Fruit fly (Drosophila melanogaster): ENCODE results near the gene Sxl.

Gene Sxl

DNA sequence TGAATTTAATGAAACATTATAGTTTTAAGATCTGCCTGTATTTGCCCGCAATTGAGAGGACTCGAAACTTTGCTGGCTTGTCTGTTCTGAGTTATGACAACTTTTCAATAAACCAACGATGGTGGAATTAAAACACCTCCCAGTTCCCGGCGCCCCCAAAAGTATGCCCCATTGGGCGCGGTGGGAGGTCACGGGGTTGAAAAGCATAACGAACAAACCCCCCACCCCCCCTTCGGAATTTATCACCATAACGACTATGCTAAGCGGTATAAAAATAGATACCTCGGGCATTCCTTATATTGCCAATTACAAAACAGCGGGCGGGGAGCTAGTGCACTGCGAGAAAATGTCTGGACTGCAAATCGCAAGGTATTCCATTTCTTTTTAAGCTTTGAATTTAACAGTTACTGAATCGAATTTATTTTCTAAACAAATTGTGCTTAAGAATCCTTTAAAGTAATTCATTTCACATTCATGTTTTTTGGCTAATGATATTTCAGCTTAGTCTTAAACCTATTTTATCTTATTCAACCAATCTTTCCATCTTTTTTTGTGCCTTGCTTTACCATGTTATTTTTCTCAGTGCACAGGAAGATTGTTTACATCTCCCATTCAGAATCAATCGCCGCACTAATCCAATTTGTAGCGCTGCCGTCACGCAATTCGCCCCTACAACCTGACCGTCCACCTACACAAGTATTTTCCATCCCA is 3.6 kb upstream of the Sxl start (continued):
- TF ChIP-seq CG13296 (GFP tag; optimal IDR thresholded peaks at IDR 0.05) (peak; percentile 73), esg (GFP tag; conservative IDR thresholded peaks at IDR 0.05) (peak; percentile 77), CG14014 (GFP tag; IDR thresholded peaks at IDR 0.05) (peak; percentile 74), CG31365 (tag; optimal IDR thresholded peaks at IDR 0.05) (no peak), btn (GFP tag; optimal IDR thresholded peaks at IDR 0.05) (no peak), ftz-f1 (GFP tag; optimal IDR thresholded peaks at IDR 0.05) (no peak), ken (GFP tag; IDR thresholded peaks at IDR 0.05) (peak; percentile 12; the same call in 1 of the 3 replicates), Max (GFP tag; optimal IDR thresholded peaks at IDR 0.05) (peak; percentile 8), sens-2 (GFP tag; IDR thresholded peaks at IDR 0.05) (0 out of 2 replicates have a peak, but pooled peaks have one; percentile 43), gem (tag; optimal IDR thresholded peaks at IDR 0.05) (peak; percentile 95), CG30020 (tag; optimal IDR thresholded peaks at IDR 0.05) (no peak), CG3281 (GFP tag; optimal IDR thresholded peaks at IDR 0.05) (peak; percentile 78), CG14441 (GFP tag; IDR thresholded peaks at IDR 0.05) (peak; percentile 65), CG12744 (GFP tag; optimal IDR thresholded peaks at IDR 0.05) (no peak), dati (GFP tag; IDR thresholded peaks at IDR 0.05) (no peak; the same call in 1 of the 2 replicates), ERR (GFP tag; optimal IDR thresholded peaks at IDR 0.05) (peak; percentile 34), CG10274 (GFP tag; optimal IDR thresholded peaks at IDR 0.05) (peak; percentile 51), HLH4C (GFP tag; IDR thresholded peaks at IDR 0.05; ENCODE audit: partially characterized antibody) (no peak), CG8924 (tag; optimal IDR thresholded peaks at IDR 0.05) (peak; percentile 94), D19A (tag; optimal IDR thresholded peaks at IDR 0.05) (peak; percentile 72), CG9817 (tag; optimal IDR thresholded peaks at IDR 0.05) (peak; percentile 89), luna (GFP tag; optimal IDR thresholded peaks at IDR 0.05) (no peak), CG6689 (GFP tag; IDR thresholded peaks at IDR 0.05) (peak; percentile 84), Antp (GFP tag; optimal IDR thresholded peaks at IDR 0.05) (peak; percentile 31), seq (GFP tag; IDR thresholded peaks at IDR 0.05) (peak; percentile 86; the same call in 1 of the 2 replicates), twi (tag; optimal IDR thresholded peaks at IDR 0.05) (peak; percentile 74), fd3F (GFP tag; optimal IDR thresholded peaks at IDR 0.05) (peak; percentile 75), CG4424 (GFP tag; optimal IDR thresholded peaks at IDR 0.05) (peak; percentile 61), toy (GFP tag; IDR thresholded peaks at IDR 0.05) (no peak), CG15696 (tag; optimal IDR thresholded peaks at IDR 0.05) (peak; percentile 66), CG2129 (GFP tag; IDR thresholded peaks at IDR 0.05; ENCODE audit: partially characterized antibody) (no peak), scrt (GFP tag; optimal IDR thresholded peaks at IDR 0.05) (peak; percentile 66), ara (GFP tag; IDR thresholded peaks at IDR 0.05) (peak; percentile 65; the same call in 1 of the 2 replicates), tin (GFP tag; optimal IDR thresholded peaks at IDR 0.05) (peak; percentile 61), B-H2 (GFP tag; optimal IDR thresholded peaks at IDR 0.05) (peak; percentile 24), jing (GFP tag; optimal IDR thresholded peaks at IDR 0.05) (peak; percentile 77), dimm (GFP tag; IDR thresholded peaks at IDR 0.05) (peak; percentile 48; the same call in 1 of the 2 replicates), lov (optimal IDR thresholded peaks at IDR 0.05) (no peak), lov (GFP tag; IDR thresholded peaks at IDR 0.05) (no peak), CG12071 (GFP tag; optimal IDR thresholded peaks at IDR 0.05) (peak; percentile 40), CG17912 (GFP tag; optimal IDR thresholded peaks at IDR 0.05) (no peak), CG4854 (GFP tag; optimal IDR thresholded peaks at IDR 0.05) (peak; percentile 8), gce (GFP tag; IDR thresholded peaks at IDR 0.05) (0 out of 3 replicates have a peak, but pooled peaks have one; percentile 40), Doc3 (GFP tag; IDR thresholded peaks at IDR 0.05; ENCODE audit: partially characterized antibody) (no peak), CG10366 (GFP tag; IDR thresholded peaks at IDR 0.05) (peak; percentile 77), peb (GFP tag; IDR thresholded peaks at IDR 0.05) (peak; percentile 53; the same call in 1 of the 2 replicates), chm (GFP tag; IDR thresholded peaks at IDR 0.05) (peak; percentile 79), sob (GFP tag; IDR thresholded peaks at IDR 0.05) (peak; percentile 72), CG7372 (GFP tag; IDR thresholded peaks at IDR 0.05) (peak; percentile 72), ato (GFP tag; IDR thresholded peaks at IDR 0.05; ENCODE audit: partially characterized antibody) (no peak)
